Worm (Caenorhabditis elegans): Measurements from ENCODE around the gene R144.10.

ce11 chrIII:5020924-5021323 lies 18.8 kb upstream of the R144.10 start, which contains the start of gene mdt-11:
- TF ChIP-seq tbx-2 (tag; optimal IDR thresholded peaks at IDR 0.05) (no peak), pha-4 (tag; optimal IDR thresholded peaks at IDR 0.05) (no peak), elt-2 (tag; optimal IDR thresholded peaks at IDR 0.05) (no peak), dve-1 (tag; optimal IDR thresholded peaks at IDR 0.05) (no peak), pax-1 (tag; optimal IDR thresholded peaks at IDR 0.05) (no peak), lin-11 (tag; optimal IDR thresholded peaks at IDR 0.05) (no peak), fkh-10 (GFP tag; optimal IDR thresholded peaks at IDR 0.05) (no peak), nfya-1 (tag; optimal IDR thresholded peaks at IDR 0.05) (no peak), ttx-3 (tag; optimal IDR thresholded peaks at IDR 0.05) (no peak), tbx-7 (tag; optimal IDR thresholded peaks at IDR 0.05) (no peak)

All from whole organism, late embryonic.